Worm (Caenorhabditis elegans): ENCODE data around the gene C27C12.3.

Gene C27C12.3

ce11 chrX:14824490-14825050 is 41.1 kb downstream of the C27C12.3 start, which contains the start of gene mbk-1 (continued):
- peak; percentile 33 for TF ChIP-seq dpl-1 (GFP tag; optimal IDR thresholded peaks at IDR 0.05)
- TF ChIP-seq nhr-6 (tag; optimal IDR thresholded peaks at IDR 0.05) = peak; percentile 6
- TF ChIP-seq nhr-28 (tag; optimal IDR thresholded peaks at IDR 0.05) = peak; percentile 91
- 0 out of 2 replicates have a peak, but pooled peaks have one; percentile 37 for TF ChIP-seq zfp-3 (GFP tag; conservative IDR thresholded peaks at IDR 0.05)
- peak; percentile 70; the same call in 1 of the 2 replicates for TF ChIP-seq ceh-20 (GFP tag; IDR thresholded peaks at IDR 0.05)

- TF ChIP-seq ama-1 (optimal IDR thresholded peaks at IDR 0.05) (no peak), unc-39 (tag; optimal IDR thresholded peaks at IDR 0.05) (no peak), zfp-3 (GFP tag; conservative IDR thresholded peaks at IDR 0.05) (0 out of 2 replicates have a peak, but pooled peaks have one; percentile 16), daf-12 (tag; optimal IDR thresholded peaks at IDR 0.05) (no peak), unc-62 (GFP tag; optimal IDR thresholded peaks at IDR 0.05 in 1 of 2) (peak in 1 of 2 experiments; percentile 39), unc-62 (tag; optimal IDR thresholded peaks at IDR 0.05) (no peak), arid-1 (GFP tag; conservative IDR thresholded peaks at IDR 0.05) (0 out of 2 replicates have a peak, but pooled peaks have one; percentile 8), F49E8.2 (tag; optimal IDR thresholded peaks at IDR 0.05; ENCODE audit: borderline replicate concordance) (no peak), aha-1 (tag) (peak; percentile 61), F26F4.8 (GFP tag; conservative IDR thresholded peaks at IDR 0.05) (no peak), snpc-1.2 (GFP tag; IDR thresholded peaks at IDR 0.05) (no peak), lim-7 (GFP tag; IDR thresholded peaks at IDR 0.05) (no peak), hlh-11 (tag; optimal IDR thresholded peaks at IDR 0.05) (no peak), lin-29 (GFP tag; IDR thresholded peaks at IDR 0.05) (peak; percentile 27; the same call in 1 of the 2 replicates)
Observed at ce11 chrX:14819495-14819894, 46.1 kb downstream of the C27C12.3 start.

ce11 chrX:14818464-14819259 is 47.0 kb downstream of the C27C12.3 start, which contains the start of gene epn-1:
epn-1 (minus strand) TSS chrX:14818514.
- TF ChIP-seq hlh-11 (tag; optimal IDR thresholded peaks at IDR 0.05) (peak; percentile 100), php-3 (GFP tag; IDR thresholded peaks at IDR 0.05) (peak; percentile 92), spr-3 (GFP tag; optimal IDR thresholded peaks at IDR 0.05) (peak; percentile 84), D1046.2 (GFP tag; IDR thresholded peaks at IDR 0.05) (peak; percentile 81; the same call in 1 of the 2 replicates), sdz-12 (GFP tag; optimal IDR thresholded peaks at IDR 0.05) (peak; percentile 64), F44E2.7 (GFP tag; IDR thresholded peaks at IDR 0.05) (no peak), F37D6.2 (tag; optimal IDR thresholded peaks at IDR 0.05) (peak; percentile 94), unc-130 (GFP tag; optimal IDR thresholded peaks at IDR 0.05) (peak; percentile 53), nhr-10 (tag; optimal IDR thresholded peaks at IDR 0.05) (peak; percentile 96), zip-11 (GFP tag; IDR thresholded peaks at IDR 0.05) (no peak), zag-1 (tag; optimal IDR thresholded peaks at IDR 0.05) (peak; percentile 72), Y105C5A.15 (GFP tag; IDR thresholded peaks at IDR 0.05) (0 out of 2 replicates have a peak, but pooled peaks have one; percentile 35), lin-29 (GFP tag; IDR thresholded peaks at IDR 0.05) (peak; percentile 76), nhr-237 (tag; optimal IDR thresholded peaks at IDR 0.05) (peak; percentile 51), nhr-25 (tag; optimal IDR thresholded peaks at IDR 0.05; ENCODE audit: borderline replicate concordance, insufficient read depth) (peak; percentile 85), spr-1 (tag; optimal IDR thresholded peaks at IDR 0.05) (peak; percentile 94), pha-4 (GFP tag; IDR thresholded peaks at IDR 0.05) (peak; percentile 96), pha-4 (tag; optimal IDR thresholded peaks at IDR 0.05) (no peak), cey-2 (tag; optimal IDR thresholded peaks at IDR 0.05; ENCODE audit: borderline replicate concordance, insufficient read depth) (no peak), T20F7.1 (GFP tag; optimal IDR thresholded peaks at IDR 0.05) (peak; percentile 88), lin-15B (tag; optimal IDR thresholded peaks at IDR 0.05) (peak; percentile 10), set-16 (GFP tag; IDR thresholded peaks at IDR 0.05) (peak; percentile 99), skn-1 (tag; optimal IDR thresholded peaks at IDR 0.05) (no peak), ceh-82 (tag; optimal IDR thresholded peaks at IDR 0.05) (no peak), arid-1 (GFP tag; conservative IDR thresholded peaks at IDR 0.05) (peak; percentile 76), zfp-3 (GFP tag; conservative IDR thresholded peaks at IDR 0.05) (peak; percentile 83), saeg-2 (GFP tag; IDR thresholded peaks at IDR 0.05) (peak; percentile 95), mdt-29 (GFP tag; IDR thresholded peaks at IDR 0.05) (peak; percentile 90), hmg-1.1 (GFP tag; IDR thresholded peaks at IDR 0.05) (peak; percentile 99), gei-8 (GFP tag; optimal IDR thresholded peaks at IDR 0.05) (peak; percentile 99), nhr-11 (tag; optimal IDR thresholded peaks at IDR 0.05) (peak; percentile 96), ztf-7 (tag; optimal IDR thresholded peaks at IDR 0.05) (peak; percentile 59)

All from whole organism, L4 larva.